Worm (Caenorhabditis elegans) whole organism, dauer: ENCODE data around the gene nspb-4.
"Not testable (repeated sequence)": the region's sequence is repeated elsewhere in the genome, so short reads cannot be mapped to it uniquely, and the experiment has no call there.

ENCODE experiments used
- unc-62 ChIP-seq: sonication (generic microtip); optimal IDR thresholded peaks from 2 replicates; lab custom pipeline; 2017; ENCODE audit warnings: missing biosample characterization, missing genetic modification reagents, missing genetic modification characterization

Gene nspb-4

DNA sequence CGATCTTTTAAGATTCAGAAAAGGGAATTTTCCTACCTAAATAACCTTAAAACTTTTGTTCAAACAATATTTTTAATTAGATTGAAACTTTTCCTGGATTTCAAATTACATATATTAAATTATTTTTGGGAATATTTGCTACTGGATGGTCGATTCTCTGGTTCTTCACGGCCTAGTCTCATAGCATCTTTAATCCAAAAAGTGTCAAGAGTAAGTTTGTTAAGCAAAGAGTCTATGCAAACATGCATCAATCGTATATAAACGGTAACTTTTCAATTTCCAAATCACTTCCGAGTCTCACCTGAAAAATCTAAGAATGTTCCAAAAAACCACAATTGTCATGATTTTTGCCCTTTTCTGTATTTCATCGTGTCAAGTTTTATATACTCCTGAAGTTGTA lies at the start of gene nspb-4:
Gene nspb-4, plus strand, starts transcription at position 301 of the 400 bp plus-strand sequence.
- not testable (repeated sequence) for TF ChIP-seq unc-62

DNA sequence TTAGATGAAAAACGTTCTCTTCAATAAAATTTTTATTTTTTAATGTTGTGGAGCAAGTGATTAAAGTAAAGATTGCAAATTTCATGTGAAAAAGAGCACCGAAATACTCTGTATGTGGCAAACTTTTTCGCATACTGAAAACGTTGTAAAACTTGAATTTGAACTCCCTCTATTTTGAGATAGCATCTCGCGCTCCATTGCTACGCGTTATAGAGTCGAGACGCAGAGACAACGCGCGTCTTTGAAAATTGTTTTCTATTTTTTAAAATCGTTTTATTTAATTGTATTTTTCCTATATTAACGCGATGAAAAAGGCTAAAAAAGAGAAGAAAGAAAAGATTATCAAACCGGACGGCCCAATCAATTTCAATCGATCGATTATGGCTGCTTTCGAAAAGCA lies 49.4 kb upstream of the nspb-4 start, which contains the start of gene fan-1:
Gene fan-1, plus strand, starts transcription at position 78 of the 400 bp plus-strand sequence.
- no peak for TF ChIP-seq unc-62

DNA sequence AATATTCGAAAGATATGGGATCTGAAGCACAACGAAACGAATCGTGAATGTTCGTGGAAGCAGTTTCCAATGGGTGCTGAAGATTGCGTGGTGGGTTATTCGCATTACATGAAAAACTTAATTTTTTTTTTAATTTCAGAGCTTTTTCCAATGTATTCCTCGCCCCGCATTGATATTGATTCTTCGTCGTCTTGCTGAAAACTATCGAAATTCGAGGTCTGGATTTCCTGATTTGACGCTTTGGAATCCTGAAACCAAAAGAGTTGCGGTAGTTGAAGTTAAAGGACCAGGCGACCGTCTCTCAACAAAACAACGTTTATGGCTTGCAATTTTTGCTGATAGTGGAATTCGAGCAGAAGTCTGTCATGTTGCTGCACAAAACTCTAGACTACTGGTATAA lies 46.0 kb upstream of the nspb-4 start:
- TF ChIP-seq unc-62: no peak

DNA sequence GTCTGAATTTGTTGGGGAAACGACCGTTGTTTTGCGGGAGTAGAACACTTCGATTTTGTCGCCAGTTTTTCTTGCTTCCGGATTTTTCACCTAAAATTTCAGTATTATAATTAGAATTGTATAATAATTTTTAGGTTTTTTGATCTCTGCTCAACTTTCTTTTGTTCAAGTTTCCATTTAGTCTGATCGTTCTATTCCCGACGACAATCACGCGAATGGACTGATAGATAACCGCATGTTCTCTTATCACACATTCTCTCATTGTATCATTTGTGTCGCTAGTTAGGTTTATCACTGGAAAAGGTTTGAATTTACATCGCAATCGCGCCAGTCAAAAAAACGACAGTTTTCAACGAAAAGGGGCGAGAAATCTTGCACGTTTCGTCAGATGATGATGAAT lies 43.2 kb upstream of the nspb-4 start:
- no peak for TF ChIP-seq unc-62

DNA sequence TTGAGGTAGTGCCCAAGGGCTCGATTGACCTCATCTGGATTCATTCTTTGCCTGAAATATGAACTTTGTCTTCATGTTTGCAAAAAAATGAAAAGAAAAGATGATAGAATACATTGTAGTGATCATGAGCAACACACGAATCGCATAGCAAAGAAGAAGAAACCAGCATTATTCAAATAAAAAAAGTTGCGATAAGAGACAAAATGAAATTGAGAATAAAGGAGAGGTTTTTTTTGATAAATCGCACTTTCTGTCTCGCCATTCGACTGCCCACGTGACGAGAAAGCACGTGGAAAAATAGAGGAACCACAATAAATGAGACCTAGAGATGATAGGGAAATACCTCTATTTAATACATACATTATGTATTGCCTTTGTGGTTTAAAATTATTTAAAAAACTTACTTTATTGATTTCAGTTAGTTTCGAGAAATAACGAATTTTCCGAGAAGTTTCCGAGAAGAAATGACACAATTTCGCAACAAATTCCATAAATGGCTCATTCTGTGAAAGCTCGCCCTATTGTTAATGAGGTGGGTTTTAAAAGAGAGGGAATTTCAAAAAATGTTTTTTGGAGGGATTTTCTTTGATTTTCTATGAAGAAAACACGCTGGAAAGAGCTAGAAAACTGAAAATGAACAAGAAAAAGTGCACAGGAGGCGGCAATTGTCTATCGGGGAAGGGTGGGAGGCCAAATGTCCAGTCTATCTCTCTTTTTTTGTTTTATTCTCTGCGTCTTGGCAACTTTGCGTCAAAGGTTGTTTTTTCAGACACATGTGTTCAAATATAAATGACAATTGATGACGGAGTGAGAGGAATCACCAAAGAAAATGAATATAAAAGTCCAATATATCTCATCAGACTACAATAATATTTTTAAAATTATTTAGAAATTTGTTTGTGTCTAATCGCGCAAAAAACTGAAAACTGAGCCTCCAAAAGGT lies 42.4 kb upstream of the nspb-4 start, which contains the start of gene paqr-1:
Gene paqr-1, minus strand, starts transcription at position 51 of the 943 bp plus-strand sequence.
- TF ChIP-seq unc-62: no peak

DNA sequence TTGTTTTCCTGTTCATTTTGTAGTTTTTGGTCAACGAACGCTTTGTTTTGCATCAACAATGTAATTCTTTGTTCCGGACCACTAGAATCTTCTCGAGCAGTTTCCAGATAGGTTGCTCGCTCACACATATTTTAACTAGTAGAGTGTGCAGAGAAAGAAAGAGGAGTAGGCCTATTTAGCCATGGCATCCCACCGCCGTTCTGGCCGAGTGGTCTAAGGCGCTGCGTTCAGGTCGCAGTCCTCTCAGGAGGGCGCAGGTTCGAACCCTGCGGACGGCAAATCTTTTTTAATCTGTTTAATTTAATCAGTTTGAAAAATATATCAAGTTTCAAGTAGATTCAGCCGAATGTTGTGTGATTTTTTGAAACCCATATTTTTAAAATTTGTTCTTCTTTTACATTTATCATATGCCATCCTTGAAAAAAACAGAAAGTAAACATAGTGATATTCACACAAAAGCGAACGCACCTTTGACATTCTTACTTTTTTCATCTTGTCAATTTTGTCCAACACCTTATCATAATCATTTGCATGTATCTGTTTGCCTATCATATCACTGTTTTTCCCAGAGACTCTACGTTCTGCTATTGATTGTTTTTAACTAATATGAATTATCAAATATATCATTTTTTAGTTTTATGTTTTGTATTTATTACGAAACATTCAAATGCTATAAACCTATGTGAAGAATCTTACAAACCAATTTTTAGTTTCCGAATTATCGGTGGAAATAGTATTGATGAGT lies 41.2 kb upstream of the nspb-4 start, which contains the start of gene try-3:
Gene try-3, plus strand, starts transcription at position 532 of the 745 bp plus-strand sequence.
- no peak for TF ChIP-seq unc-62

DNA sequence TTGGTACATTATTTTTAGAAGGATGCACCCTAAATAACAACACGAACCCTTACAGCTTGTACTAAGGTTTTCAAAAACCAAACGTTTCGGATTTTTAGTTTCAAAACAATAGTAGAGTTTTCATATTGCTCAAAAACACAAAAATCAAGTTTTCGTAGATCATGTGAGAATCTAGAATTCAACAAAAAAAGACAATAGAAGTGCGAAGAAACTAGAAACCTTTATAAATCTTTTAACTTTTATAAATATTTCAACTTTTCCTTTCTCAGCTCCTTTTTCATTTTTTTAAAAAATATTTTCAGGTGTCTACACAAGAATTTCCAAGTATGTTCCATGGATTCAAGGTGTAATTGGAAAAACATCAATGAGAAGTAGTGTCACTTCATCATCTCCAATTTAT lies 37.6 kb upstream of the nspb-4 start, which contains the start of gene best-9:
Gene best-9, plus strand, starts transcription at position 301 of the 400 bp plus-strand sequence.
- no peak for TF ChIP-seq unc-62

DNA sequence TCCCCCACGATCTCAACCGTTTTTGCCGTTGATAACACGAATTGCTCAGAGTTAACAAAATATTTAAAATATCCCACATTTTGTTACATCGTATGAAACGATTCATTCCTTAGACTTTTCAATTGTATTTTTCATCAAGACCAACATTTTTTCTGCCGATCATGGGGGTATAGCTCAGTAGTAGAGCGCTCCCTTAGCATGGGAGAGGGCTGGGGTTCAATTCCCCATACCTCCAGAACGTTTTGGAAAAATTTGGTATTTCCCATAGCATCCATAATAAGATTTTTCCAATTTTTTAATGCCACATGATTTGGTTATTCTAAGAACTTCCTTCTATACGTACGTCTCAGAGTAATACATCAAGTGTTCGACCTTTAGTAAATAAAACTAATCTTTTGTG lies 36.0 kb upstream of the nspb-4 start:
- no peak for TF ChIP-seq unc-62

DNA sequence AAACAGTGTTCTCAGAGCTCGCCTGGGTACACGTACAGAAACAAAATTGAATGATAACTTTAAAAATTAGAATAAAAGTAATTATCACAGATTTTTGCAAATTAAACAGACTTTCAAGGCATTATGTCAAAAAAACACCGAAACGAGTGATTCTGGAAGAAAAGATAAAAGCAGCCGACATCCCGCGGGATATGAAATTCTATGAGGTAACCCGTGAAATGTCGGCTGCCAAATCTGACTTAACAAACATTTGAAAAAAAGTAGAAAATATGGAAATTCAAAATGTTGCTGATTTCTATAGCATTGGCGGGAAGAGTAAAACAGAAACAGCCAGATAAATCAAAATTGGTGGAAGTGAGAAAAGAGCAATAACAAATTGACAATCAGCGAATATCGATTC lies 32.4 kb upstream of the nspb-4 start:
- TF ChIP-seq unc-62: no peak

DNA sequence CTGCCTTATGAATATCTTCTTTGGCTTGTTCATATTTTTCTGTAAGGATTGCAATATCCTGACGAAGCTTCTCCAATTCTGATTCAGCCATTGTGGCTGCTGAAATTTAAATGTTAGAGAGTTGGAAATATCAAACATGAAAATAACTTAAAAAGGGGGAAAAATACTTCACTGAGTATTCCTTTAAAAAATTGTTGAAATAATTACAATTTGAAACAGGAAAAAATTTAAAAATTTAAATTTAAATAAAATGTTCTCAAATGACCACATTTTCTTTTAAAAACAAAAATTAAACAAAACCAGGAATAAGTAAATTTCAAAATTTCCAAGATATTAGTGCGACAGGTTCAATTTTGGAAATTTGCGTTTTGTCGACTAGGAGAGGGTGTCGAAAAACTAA lies 25.8 kb upstream of the nspb-4 start, which contains the start of gene bicd-1:
Gene bicd-1, minus strand, starts transcription at position 101 of the 400 bp plus-strand sequence.
- TF ChIP-seq unc-62: no peak

DNA sequence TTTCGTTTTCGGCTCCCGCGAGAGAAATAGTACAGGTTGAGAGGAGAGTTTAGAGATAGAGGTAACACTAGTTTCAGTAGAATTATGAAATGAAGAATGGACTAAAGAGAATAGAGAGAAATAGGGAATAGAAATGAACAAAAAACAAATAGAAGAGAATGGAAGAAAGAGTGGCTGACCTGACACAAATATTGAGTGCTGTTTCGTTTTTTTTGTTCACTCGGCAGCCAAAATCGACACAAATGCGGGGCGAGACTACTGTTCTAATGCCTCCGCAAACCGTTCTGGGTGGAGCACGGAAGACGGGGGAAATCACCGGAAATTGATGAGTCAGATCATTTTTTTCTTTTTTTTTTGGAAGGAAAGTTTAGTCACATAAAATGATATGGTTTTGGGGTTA lies 25.4 kb upstream of the nspb-4 start:
- TF ChIP-seq unc-62: no peak

DNA sequence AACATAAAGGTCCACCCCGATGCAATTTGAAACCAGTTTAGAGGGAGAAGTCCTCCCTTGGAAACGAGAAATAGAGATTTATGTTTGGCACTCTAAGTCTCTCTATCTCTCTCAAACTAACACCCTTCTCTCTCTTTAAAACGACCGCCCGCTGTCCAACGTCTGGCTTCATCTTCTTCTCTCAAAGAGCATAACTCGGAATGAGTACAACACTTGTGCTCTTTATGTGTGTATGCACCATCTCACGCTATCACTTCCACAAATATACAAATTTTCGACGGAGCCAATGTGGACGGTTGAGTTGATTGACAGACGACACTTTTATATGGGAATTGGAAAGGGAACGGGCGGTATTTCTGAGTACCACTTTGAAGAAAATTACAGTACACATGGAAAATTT lies 23.7 kb upstream of the nspb-4 start:
- no peak for TF ChIP-seq unc-62

DNA sequence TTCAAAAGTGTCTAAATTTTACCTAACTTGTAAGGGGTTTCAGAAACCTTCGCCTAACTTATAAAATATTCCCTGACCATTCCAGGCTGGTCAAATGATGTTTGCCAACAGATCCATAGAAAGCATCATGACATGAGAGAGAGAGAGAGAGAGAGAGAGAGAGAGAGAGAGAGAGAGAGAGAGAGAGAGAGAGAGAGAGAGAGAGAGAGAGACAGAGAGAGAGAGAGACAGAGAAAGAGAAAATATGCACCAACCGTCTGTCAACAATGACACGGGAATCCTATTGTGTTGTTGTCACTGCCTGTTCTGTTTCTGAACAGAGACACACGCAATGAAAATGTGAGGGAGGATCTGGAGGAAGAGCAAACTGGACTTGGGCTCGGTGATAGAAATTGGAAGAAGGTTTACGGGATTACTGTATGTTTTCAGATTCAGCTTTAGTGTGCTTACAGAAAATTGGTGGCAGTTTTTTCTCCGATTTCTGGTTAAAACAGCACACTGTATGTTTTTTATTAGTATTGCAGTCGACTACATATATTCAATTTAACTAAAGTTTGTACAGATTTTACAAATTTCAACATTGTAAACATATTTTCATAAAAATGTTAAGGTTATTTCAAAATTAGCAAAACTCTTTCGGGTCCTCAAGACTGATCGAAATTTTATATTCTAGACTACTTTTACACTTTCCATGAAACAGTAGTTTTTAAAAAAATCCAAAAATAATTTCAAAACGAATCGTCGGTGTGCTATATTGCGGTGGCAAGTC lies 21.9 kb upstream of the nspb-4 start:
- TF ChIP-seq unc-62: no peak

DNA sequence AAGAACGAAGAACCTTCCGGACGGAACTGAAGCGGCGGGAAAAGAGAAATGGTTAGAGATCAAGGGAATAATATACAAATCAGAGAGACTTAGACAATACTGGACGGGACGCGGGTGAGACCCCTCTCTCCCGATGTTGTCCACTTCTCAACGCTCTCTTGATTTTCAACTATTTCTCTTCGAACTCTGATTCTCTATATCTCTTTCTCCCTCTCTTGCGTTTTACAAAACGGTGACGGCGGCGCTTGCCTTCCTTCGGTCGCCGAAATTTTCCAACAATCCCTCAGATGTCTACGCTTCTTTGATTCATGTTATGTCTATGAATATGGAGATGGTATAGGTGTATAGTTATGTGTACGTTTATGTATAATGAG lies 21.3 kb upstream of the nspb-4 start:
- TF ChIP-seq unc-62: no peak

DNA sequence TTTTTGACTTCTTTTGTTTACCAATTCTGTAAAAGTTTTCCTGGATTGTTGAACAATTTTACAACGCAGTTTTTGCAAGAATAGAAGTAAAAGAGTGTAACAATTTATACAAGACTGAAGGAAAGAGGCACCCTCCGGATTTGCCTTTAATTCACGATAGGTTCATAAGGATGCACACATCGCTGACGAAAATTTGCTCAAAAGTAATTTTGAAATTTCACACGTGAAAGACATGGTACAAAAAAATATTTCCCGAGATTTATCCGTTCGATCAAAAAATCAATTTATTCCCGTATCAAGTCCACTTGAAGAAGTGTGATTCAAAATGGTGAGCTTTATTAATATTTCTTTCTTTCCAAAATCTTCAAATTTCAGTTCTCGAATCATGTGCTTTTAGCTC lies 20.1 kb upstream of the nspb-4 start, which contains the start of gene C43G2.3:
Gene C43G2.3, plus strand, starts transcription at position 301 of the 400 bp plus-strand sequence.
- no peak for TF ChIP-seq unc-62

DNA sequence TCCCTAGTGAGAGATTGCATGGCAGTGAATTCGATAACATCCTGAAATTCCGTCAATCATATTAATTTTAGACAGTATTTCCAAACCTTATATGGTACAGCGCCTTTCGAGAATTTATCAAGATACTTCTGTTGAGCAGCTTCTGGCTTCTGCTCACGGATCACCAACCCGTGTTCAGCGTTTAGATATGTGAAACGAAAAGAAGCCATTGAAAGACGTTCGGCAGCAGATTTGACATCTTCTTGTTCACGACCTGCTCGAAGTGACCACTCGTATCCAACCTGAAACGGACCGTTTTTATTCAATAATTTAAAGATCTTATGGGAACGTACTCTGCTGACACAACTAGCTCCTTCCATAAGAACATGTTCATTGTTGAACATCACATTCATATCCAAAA lies 16.4 kb upstream of the nspb-4 start:
- no peak for TF ChIP-seq unc-62
